Worm (Caenorhabditis elegans) whole organism, early embryonic: ENCODE measurements around the gene Y37A1A.2.

Experiments used
- B0310.2 ChIP-seq: sonication (generic microtip); optimal IDR thresholded peaks from 2 replicates; lab custom pipeline; 2016; ENCODE audit warnings: mild to moderate bottlenecking, missing genetic modification characterization, missing compliant biosample characterization
- F13C5.2 ChIP-seq: sonication (generic microtip); optimal IDR thresholded peaks from 2 replicates; lab custom pipeline; 2017; ENCODE audit warnings: mild to moderate bottlenecking, missing genetic modification characterization, inconsistent platforms, missing compliant biosample characterization
- ama-1 ChIP-seq: fragments of 150-350 bp; optimal IDR thresholded peaks from 2 replicates; lab custom pipeline; 2014
- ceh-13 ChIP-seq: fragments of 200-800 bp; sonication (Bioruptor generic); optimal IDR thresholded peaks from 2 replicates; lab custom pipeline; 2018; ENCODE audit warnings: mild to moderate bottlenecking, missing genetic modification characterization, missing compliant biosample characterization
- ceh-36 ChIP-seq: sonication (generic microtip); optimal IDR thresholded peaks from 2 replicates; lab custom pipeline; 2016; ENCODE audit warnings: missing genetic modification characterization, inconsistent platforms, missing compliant biosample characterization
- ets-7 ChIP-seq: sonication (generic microtip); optimal IDR thresholded peaks from 2 replicates; lab custom pipeline; 2016; ENCODE audit warnings: missing genotype, missing genetic modification characterization, missing compliant biosample characterization
- flt-1 ChIP-seq: fragments of 200-800 bp; sonication (Bioruptor generic); IDR thresholded peaks from 2 replicates; pipeline ENCODE4 v1.3.6; 2022; ENCODE audit warnings: missing genetic modification characterization, missing compliant biosample characterization
- hmbx-1 ChIP-seq: sonication (generic microtip); optimal IDR thresholded peaks from 2 replicates; lab custom pipeline; 2016; ENCODE audit warnings: mild to moderate bottlenecking, missing genetic modification characterization, missing compliant biosample characterization
- hmg-4 ChIP-seq: fragments of 200-800 bp; sonication (Bioruptor generic); optimal IDR thresholded peaks from 2 replicates; lab custom pipeline; 2018; ENCODE audit warnings: mild to moderate bottlenecking, missing genetic modification characterization, missing compliant biosample characterization
- pes-1 ChIP-seq: fragments of 200-800 bp; sonication (Bioruptor generic); IDR thresholded peaks from 2 replicates; pipeline ENCODE4 v1.3.6; 2022; ENCODE audit warnings: missing genetic modification reagents, missing genetic modification characterization, missing compliant biosample characterization
- tbx-37 ChIP-seq: fragments of 200-800 bp; sonication (Bioruptor generic); conservative IDR thresholded peaks from 2 replicates; pipeline ENCODE4 v1.3.6; 2022; ENCODE audit warnings: missing genetic modification reagents, missing genetic modification characterization, missing compliant biosample characterization
- tra-4 ChIP-seq: sonication (generic microtip); optimal IDR thresholded peaks from 2 replicates; lab custom pipeline; 2017; ENCODE audit warnings: missing genetic modification characterization, missing compliant biosample characterization

DNA sequence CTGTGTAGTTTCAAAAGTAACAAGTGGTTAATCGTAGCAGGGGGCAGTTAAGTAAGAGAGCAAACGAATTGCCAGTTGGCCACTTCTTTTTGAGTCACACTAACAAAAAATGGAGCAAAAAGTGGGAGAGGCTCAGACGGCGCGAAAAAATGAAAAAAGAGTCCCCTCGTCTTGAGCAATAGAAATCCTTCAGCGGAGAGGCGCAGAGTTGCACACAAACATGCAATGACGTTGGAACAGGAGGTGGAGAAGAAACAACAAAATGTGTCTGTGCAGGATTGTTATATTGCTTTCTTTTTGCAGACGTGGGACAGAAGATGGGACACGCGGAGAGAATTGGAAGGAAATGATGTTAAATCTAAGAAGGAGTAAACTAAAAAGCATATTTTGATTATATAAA is 35.1 kb downstream of the Y37A1A.2 start:
- TF ChIP-seq hmbx-1 (tag; lab: Kevin White, UChicago): no peak
- TF ChIP-seq ama-1 (lab: Kevin White, UChicago): no peak
- TF ChIP-seq ets-7: no peak
- no peak for TF ChIP-seq flt-1 (GFP tag; lab: Robert Waterston, UW)
- no peak for TF ChIP-seq tra-4 (tag; lab: Kevin White, UChicago)
- no peak for TF ChIP-seq tbx-37 (GFP tag; lab: Robert Waterston, UW)
- TF ChIP-seq F13C5.2 (tag; lab: Kevin White, UChicago): no peak
- TF ChIP-seq ceh-36: no peak
- no peak for TF ChIP-seq hmg-4
- TF ChIP-seq pes-1 (GFP tag; lab: Robert Waterston, UW): no peak
- no peak for TF ChIP-seq ceh-13 (GFP tag; lab: Kevin White, UChicago)
- TF ChIP-seq B0310.2 (tag; lab: Kevin White, UChicago): no peak
